Fruit fly (Drosophila melanogaster): ENCODE data around the gene RhoGAPp190.

DNA sequence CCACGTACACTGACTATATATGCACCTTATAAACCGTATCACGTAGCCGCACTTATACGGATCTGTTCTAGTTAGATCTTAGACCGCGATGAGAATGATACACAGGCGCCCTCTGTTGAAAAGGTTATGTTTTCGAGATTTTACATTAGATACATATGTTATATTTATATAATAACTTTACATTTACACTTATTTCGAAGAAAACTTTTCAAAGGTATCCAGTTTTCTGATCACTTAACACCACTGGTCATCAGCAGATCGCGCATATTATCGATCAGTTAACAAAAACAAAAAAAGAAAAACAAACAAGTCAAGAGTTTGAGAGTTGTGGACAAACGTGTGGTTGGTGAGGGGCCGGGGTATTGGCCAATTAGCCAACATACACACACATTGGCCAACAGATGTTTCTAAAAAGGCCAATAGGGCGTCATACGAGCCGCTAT lies 45.4 kb upstream of the RhoGAPp190 start:
- TF ChIP-seq EcR (GFP tag; optimal IDR thresholded peaks at IDR 0.05) (no peak), gl (tag; optimal IDR thresholded peaks at IDR 0.05) (no peak), CG34367 (tag; optimal IDR thresholded peaks at IDR 0.05) (no peak), CG8159 (tag; optimal IDR thresholded peaks at IDR 0.05) (no peak), CG8301 (tag; optimal IDR thresholded peaks at IDR 0.05) (no peak), Pif1B (GFP tag; optimal IDR thresholded peaks at IDR 0.05) (no peak)
